Fruit fly (Drosophila melanogaster) whole organism, larva: ENCODE data around the gene Cbl.

Experiments
- noc ChIP-seq: fragments of 200-800 bp; sonication (Bioruptor generic); optimal IDR thresholded peaks from 3 replicates; lab custom pipeline; 2019; ENCODE audit warnings: missing biosample characterization, mild to moderate bottlenecking, missing genetic modification characterization, moderate library complexity

Gene Cbl

DNA sequence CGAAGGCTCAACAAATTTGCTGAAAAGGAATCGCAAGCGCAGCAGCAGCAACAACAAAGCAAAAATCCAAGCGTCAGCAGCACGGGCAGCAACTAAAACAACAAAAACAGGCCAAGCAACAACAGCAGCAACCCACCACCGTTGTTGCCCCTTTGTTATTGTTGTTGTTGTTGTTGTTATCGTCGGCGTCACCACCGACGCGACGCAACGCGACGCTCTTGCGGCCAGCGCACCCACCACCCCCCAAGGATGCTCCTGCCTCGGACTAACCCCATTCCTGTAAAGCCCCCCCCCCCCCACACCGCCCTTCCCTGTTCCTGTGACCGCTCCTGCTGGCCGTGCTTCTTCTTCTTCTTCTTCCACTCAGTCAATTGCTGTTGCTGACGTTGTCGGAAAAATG is 26.0 kb downstream of the Cbl start:
- no peak for TF ChIP-seq noc (tag; lab: Kevin White, UChicago)

dm6 chr3L:8451966-8452620 is 27.3 kb downstream of the Cbl start:
- no peak for TF ChIP-seq noc (tag; lab: Kevin White, UChicago)

DNA sequence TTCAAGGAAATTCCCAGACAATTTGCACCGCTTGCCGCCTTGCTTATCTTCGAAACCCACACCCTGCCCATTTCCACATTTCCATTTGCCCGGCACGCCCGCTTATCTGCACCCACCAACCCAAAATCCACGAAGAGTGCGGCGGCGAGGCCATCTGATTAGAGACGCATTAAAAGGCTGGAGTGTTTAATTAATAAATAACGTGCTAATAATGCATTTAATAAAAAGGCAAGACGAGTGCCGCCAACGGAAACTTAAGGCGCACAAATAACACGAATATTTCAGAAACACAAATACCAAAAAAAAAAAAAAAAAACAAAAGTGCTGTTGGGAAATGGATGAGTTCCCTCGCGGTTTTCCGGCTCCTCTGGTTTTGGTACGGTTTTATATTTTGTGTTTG is 28.2 kb downstream of the Cbl start:
- TF ChIP-seq noc (tag; lab: Kevin White, UChicago) = no peak

DNA sequence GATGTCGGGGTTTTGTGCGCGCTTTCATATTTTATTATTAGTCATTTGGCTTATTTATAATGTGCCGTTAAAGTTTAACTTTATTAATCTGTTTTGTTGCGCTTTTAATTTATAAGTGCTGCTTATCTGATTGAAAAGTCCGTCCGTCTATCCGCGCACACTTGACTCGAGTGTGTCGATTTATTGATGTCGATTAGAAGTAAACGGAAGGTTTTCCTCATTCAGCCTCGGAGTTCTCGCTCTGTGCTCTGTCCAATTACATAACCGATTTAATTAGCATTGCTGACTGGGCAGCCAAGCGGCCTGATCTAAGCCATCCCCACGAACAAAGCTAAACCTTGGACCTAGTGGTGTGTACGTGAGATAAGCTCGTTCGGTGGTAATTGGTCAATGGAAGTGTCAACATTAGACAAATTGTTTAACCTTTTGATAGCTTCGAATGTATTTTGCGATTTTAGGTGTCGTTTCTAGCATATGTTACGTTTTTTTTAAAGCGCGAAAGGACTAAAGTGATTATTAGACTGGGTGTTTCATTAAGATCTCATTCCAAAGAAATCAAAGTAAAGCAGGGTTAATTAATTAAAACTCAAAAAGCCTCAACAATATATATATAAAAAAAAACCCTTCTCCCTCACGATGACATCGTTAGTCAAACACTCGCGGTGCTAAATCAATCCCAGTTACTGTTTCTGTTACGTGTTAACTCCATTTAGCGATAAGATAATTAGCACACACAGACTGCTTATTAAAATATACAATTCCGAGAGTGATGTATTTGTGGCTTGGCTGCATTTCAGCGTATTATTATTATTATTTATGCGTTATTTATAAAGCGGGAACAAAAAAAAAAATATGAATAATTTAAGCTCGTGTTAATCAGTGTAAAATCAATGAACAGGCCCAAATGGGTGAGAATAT is 28.9 kb downstream of the Cbl start:
- TF ChIP-seq noc (tag; lab: Kevin White, UChicago) = peak; percentile 91

DNA sequence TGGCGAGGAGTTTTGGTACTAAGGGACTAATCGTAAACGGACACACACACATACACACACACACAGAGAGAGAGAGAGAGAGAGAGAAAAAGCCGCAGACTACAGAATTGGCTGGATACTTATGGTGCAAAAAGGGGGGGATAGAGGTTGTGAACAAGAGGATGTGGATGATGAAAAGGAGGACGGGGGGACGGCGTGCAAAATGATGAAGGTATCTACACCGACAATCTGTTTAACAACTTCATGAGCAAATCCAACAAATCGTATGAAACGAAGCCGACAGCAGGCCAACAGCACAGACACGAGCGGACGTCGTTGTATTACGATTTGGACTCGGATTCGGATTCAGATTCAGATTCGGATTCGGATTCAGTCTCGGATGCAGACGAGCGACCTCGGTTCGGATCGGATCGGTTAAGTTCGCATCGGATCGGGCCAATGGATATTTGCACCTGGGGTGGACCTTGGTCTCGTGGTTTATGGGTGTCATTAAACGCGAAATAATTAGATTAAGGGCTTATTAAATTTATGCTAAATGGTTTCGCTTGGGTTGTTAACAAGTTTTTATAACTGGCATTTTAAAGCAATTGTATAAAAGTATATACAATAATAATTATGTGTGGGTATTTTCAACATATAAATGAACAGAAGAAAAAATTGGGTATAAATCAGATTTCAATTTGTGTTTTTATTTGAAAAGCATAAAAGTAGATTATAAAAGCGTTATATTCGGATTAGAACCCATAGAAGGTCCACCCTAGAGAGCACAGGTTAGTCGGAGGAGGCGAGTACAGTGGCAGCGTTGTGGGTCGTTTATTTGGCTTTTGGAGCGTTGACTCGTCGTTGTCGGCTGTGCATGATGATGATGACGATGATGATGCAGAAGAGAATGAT is 30.5 kb downstream of the Cbl start:
- peak; percentile 91 for TF ChIP-seq noc (tag; lab: Kevin White, UChicago)

- TF ChIP-seq noc (tag; lab: Kevin White, UChicago) = no peak
These were observed 31.8 kb downstream of the Cbl start for dm6 chr3L:8456472-8457049.

dm6 chr3L:8457866-8458766 is 33.4 kb downstream of the Cbl start:
- peak; percentile 89 for TF ChIP-seq noc (tag; lab: Kevin White, UChicago)

DNA sequence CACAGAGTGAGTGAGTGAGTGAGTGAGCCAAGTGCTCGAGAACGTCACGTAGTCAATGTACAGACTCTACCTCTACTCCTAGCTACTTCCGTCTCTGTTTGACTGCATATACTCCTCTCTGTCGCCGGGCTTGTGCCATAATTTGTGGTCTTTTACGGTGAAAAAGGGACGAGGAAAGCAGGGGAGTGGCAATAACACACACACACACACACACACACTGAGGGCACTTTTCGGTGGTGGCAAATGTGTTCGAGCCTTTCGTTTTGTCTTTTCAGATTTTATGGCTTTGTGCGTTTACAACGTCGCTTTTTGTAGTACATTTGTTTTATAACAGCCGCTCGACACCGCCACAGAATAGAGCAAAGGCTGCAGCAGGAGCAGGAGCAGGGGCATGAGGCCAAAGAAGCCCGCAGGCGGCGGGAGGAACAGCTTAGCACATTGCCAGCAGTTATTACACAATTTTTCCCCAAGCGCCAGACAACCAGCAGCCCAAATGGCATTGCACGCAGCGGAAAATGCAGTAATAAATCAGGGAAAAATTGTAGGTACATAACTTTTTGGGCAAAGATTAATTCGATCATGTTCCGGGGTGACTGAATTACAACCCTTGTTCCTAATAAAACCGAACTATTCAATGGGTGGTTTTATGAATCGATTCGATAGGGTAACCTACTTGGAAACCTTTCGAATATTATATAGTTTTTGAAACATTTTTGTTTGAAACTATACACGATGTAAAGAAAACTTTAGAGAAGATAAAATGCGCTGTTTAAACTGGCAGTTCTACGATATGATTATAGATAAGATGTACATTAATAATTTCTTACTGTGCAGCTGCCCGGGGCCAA is 34.2 kb downstream of the Cbl start:
- no peak for TF ChIP-seq noc (tag; lab: Kevin White, UChicago)

DNA sequence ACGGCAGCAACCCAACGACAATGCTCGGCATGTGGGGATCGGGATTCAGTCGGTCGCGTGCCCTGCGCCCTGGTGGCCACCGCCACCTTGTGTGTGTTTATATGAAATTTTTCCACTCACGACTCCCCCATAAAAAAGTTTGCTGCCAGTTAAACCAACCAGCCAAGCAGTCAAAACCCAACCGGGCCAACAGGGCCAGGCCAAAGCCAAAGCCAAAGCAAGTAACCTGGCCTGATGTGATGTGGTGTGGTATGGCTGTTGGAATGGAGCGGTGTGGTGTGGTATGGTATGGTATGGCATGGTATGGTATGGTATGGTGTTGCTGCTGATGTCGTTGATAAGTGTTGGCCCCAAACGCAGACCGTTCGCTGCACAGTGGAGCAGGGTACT is 34.9 kb downstream of the Cbl start:
- no peak for TF ChIP-seq noc (tag; lab: Kevin White, UChicago)

- no peak for TF ChIP-seq noc (tag; lab: Kevin White, UChicago)
These were observed 35.5 kb downstream of the Cbl start for dm6 chr3L:8460050-8460878.

- no peak for TF ChIP-seq noc (tag; lab: Kevin White, UChicago)
These were observed 36.7 kb downstream of the Cbl start for dm6 chr3L:8461229-8462004.

- TF ChIP-seq noc (tag; lab: Kevin White, UChicago) = no peak
These were observed 56.2 kb downstream of the Cbl start for dm6 chr3L:8480944-8481343.
